Worm (Caenorhabditis elegans) whole organism, young adult: ENCODE results near the gene AC8.10.
"Not testable (repeated sequence)": the region's sequence is repeated elsewhere in the genome, so short reads cannot be mapped to it uniquely, and the experiment has no call there.

Experiments used
- Y53G8AR.9 ChIP-seq: fragments of 200-800 bp; sonication (Bioruptor generic); conservative IDR thresholded peaks from 2 replicates; pipeline ENCODE4 v1.3.6; 2022; ENCODE audit warnings: missing genetic modification reagents, missing genetic modification characterization, missing compliant biosample characterization
- chd-7 ChIP-seq: sonication (generic microtip); optimal IDR thresholded peaks from 2 replicates; lab custom pipeline; 2016; ENCODE audit warnings: mild to moderate bottlenecking, missing genetic modification characterization, moderate library complexity, missing compliant biosample characterization
- fkh-3 ChIP-seq: sonication (generic microtip); optimal IDR thresholded peaks from 2 replicates; lab custom pipeline; 2016; ENCODE audit warnings: mild to moderate bottlenecking, missing genetic modification characterization, missing compliant biosample characterization
- hmg-20 ChIP-seq: fragments of 200-800 bp; sonication (Bioruptor generic); IDR thresholded peaks from 2 replicates; pipeline ENCODE4 v1.3.6; 2022; ENCODE audit warnings: missing genetic modification reagents, missing genetic modification characterization, missing compliant biosample characterization
- repo-1 ChIP-seq: sonication (generic microtip); optimal IDR thresholded peaks from 2 replicates; lab custom pipeline; 2017; ENCODE audit warnings: mild to moderate bottlenecking, missing genetic modification characterization, missing compliant biosample characterization
- snpc-4 ChIP-seq, 5 experiments: fragments of 150-350 bp in 1 of 5; sonication (generic microtip) in 4 of 5; optimal IDR thresholded peaks; 2 replicates each; lab custom pipeline; 2014 to 2018; ENCODE audit warnings: missing genetic modification characterization in 5 of 5, missing biosample characterization in 3 of 5, antibody characterized with exemption in 2 of 5, mild to moderate bottlenecking in 2 of 5, missing compliant biosample characterization in 2 of 5, missing genotype in 2 of 5, moderate library complexity in 2 of 5, missing genetic modification reagents in 1 of 5
- somi-1 ChIP-seq: fragments of 200-800 bp; sonication (Bioruptor generic); optimal IDR thresholded peaks from 2 replicates; lab custom pipeline; 2018; ENCODE audit warnings: mild to moderate bottlenecking, missing genetic modification characterization, missing compliant biosample characterization
- unc-130 ChIP-seq: sonication (generic microtip); optimal IDR thresholded peaks from 2 replicates; lab custom pipeline; 2016; ENCODE audit warnings: missing genetic modification reagents, missing genetic modification characterization, missing compliant biosample characterization

ce11 chrX:286116-286515, 47.1 kb upstream of the AC8.10 start, which contains the start of gene Y47C4A.1:
- TF ChIP-seq repo-1; Y53G8AR.9 (GFP tag; lab: Robert Waterston, UW); snpc-4 (GFP tag; optimal IDR thresholded peaks at IDR 0.05; lab: Kevin White, UChicago); snpc-4 (tag; optimal IDR thresholded peaks at IDR 0.05; lab: Kevin White, UChicago); chd-7 (tag; lab: Kevin White, UChicago); hmg-20 (GFP tag; lab: Robert Waterston, UW); unc-130 (GFP tag; lab: Kevin White, UChicago); fkh-3 (tag; lab: Kevin White, UChicago); somi-1 (GFP tag; lab: Kevin White, UChicago): not testable (repeated sequence)
